Worm (Caenorhabditis elegans) whole organism, young adult: ENCODE data around the gene C50E3.11.

ENCODE experiments used
- attf-3 ChIP-seq: fragments of 200-800 bp; sonication (Bioruptor generic); conservative IDR thresholded peaks from 2 replicates; pipeline ENCODE4 v1.3.6; 2022; ENCODE audit warnings: missing genetic modification reagents, missing genetic modification characterization, missing compliant biosample characterization
- fkh-3 ChIP-seq: sonication (generic microtip); optimal IDR thresholded peaks from 2 replicates; lab custom pipeline; 2016; ENCODE audit warnings: mild to moderate bottlenecking, missing genetic modification characterization, missing compliant biosample characterization
- lin-35 ChIP-seq, 3 experiments: fragments of 150-350 bp in 2 of 3; sonication (generic microtip) in 1 of 3; optimal IDR thresholded peaks; 2 replicates each; lab custom pipeline; 2014 to 2018; ENCODE audit warnings: missing biosample characterization in 3 of 3, missing genetic modification characterization in 3 of 3, missing genetic modification reagents in 3 of 3
- lsl-1 ChIP-seq: fragments of 200-800 bp; sonication (Bioruptor generic); optimal IDR thresholded peaks from 2 replicates; lab custom pipeline; 2018; ENCODE audit warnings: mild to moderate bottlenecking, missing genetic modification characterization, moderate library complexity, missing compliant biosample characterization
- lsy-27 ChIP-seq: sonication (generic microtip); optimal IDR thresholded peaks from 2 replicates; lab custom pipeline; 2017; ENCODE audit warnings: missing genetic modification characterization, mild to moderate bottlenecking, missing compliant biosample characterization, antibody characterized with exemption, missing genotype, borderline replicate concordance; ENCODE audit not compliant: insufficient read depth
- nfya-2 ChIP-seq: fragments of 200-800 bp; sonication (Bioruptor generic); IDR thresholded peaks from 2 replicates; pipeline ENCODE4 v1.3.6; 2022; ENCODE audit warnings: missing genetic modification reagents, missing genetic modification characterization, missing compliant biosample characterization
- snpc-1.1 ChIP-seq: sonication (generic microtip); optimal IDR thresholded peaks from 2 replicates; lab custom pipeline; 2017; ENCODE audit warnings: missing genetic modification characterization, mild to moderate bottlenecking, missing compliant biosample characterization, antibody characterized with exemption, moderate library complexity, missing genotype, missing genetic modification reagents; ENCODE audit not compliant: insufficient read depth
- snpc-4 ChIP-seq, 5 experiments: fragments of 150-350 bp in 1 of 5; sonication (generic microtip) in 4 of 5; optimal IDR thresholded peaks; 2 replicates each; lab custom pipeline; 2014 to 2018; ENCODE audit warnings: missing genetic modification characterization in 5 of 5, missing biosample characterization in 3 of 5, antibody characterized with exemption in 2 of 5, mild to moderate bottlenecking in 2 of 5, missing compliant biosample characterization in 2 of 5, missing genotype in 2 of 5, moderate library complexity in 2 of 5, missing genetic modification reagents in 1 of 5

- TF ChIP-seq snpc-1.1 (tag; lab: Kevin White, UChicago): no peak
- no peak for TF ChIP-seq lsl-1 (GFP tag; lab: Kevin White, UChicago)
- TF ChIP-seq lsy-27 (tag; lab: Kevin White, UChicago): no peak
- no peak for TF ChIP-seq attf-3 (GFP tag; lab: Robert Waterston, UW)
- no peak for TF ChIP-seq snpc-4 (GFP tag; optimal IDR thresholded peaks at IDR 0.05; lab: Kevin White, UChicago)
- TF ChIP-seq snpc-4 (tag; optimal IDR thresholded peaks at IDR 0.05; lab: Kevin White, UChicago): no peak
- no peak for TF ChIP-seq lin-35 (GFP tag; optimal IDR thresholded peaks at IDR 0.05; lab: Kevin White, UChicago)
- no peak for TF ChIP-seq nfya-2 (GFP tag; lab: Robert Waterston, UW)
- no peak for TF ChIP-seq fkh-3 (tag; lab: Kevin White, UChicago)
These were observed 36.1 kb upstream of the C50E3.11 start for ce11 chrV:7639356-7639755.
